Fruit fly (Drosophila melanogaster) whole organism, embryonic: ENCODE data around the gene Acyp.
A peak's percentile ranks its signal among the peaks of the same experiment; 100 is the strongest.

ENCODE experiments used
- Adf1 ChIP-seq: fragments of 200-800 bp; sonication (Bioruptor generic); IDR thresholded peaks from 2 replicates; pipeline ENCODE4 v1.3.6; 2022; ENCODE audit warnings: missing biosample characterization, missing genetic modification characterization
- Bgb ChIP-seq: fragments of 200-800 bp; sonication (Bioruptor generic); IDR thresholded peaks from 2 replicates; pipeline ENCODE4 v1.3.6; 2022; ENCODE audit warnings: missing biosample characterization, missing genetic modification characterization; ENCODE audit not compliant: partially characterized antibody
- CG1024 ChIP-seq: fragments of 200-800 bp; sonication (Bioruptor generic); IDR thresholded peaks from 2 replicates; pipeline ENCODE4 v1.3.6; 2022; ENCODE audit warnings: missing biosample characterization, missing genetic modification characterization
- CG10462 ChIP-seq: fragments of 200-800 bp; sonication (Bioruptor generic); optimal IDR thresholded peaks from 2 replicates; lab custom pipeline; 2016; ENCODE audit warnings: missing biosample characterization, missing genetic modification characterization
- CG11398 ChIP-seq: fragments of 200-800 bp; sonication (Bioruptor generic); optimal IDR thresholded peaks from 2 replicates; lab custom pipeline; 2016; ENCODE audit warnings: missing biosample characterization, missing genetic modification characterization
- CG11456 ChIP-seq: fragments of 200-800 bp; sonication (Bioruptor generic); IDR thresholded peaks from 3 replicates; pipeline ENCODE4 v1.3.6; 2022; ENCODE audit warnings: missing biosample characterization, missing genetic modification characterization
- CG15601 ChIP-seq: fragments of 200-800 bp; sonication (Bioruptor generic); optimal IDR thresholded peaks from 3 replicates; lab custom pipeline; 2019; ENCODE audit warnings: missing biosample characterization, mild to moderate bottlenecking, missing genetic modification characterization, moderate library complexity
- CG17361 ChIP-seq: fragments of 200-800 bp; sonication (Bioruptor generic); IDR thresholded peaks from 3 replicates; pipeline ENCODE4 v1.3.6; 2022; ENCODE audit warnings: missing biosample characterization, missing genetic modification characterization
- CG2712 ChIP-seq: fragments of 200-800 bp; optimal IDR thresholded peaks from 3 replicates; lab custom pipeline; 2019; ENCODE audit warnings: missing biosample characterization, mild to moderate bottlenecking, missing genetic modification characterization, moderate library complexity
- CG3065 ChIP-seq: fragments of 200-800 bp; sonication (Bioruptor generic); optimal IDR thresholded peaks from 2 replicates; lab custom pipeline; 2016; ENCODE audit warnings: missing biosample characterization, missing genetic modification characterization
- CG34224 ChIP-seq: fragments of 200-800 bp; sonication (Bioruptor generic); IDR thresholded peaks from 3 replicates; pipeline ENCODE4 v1.3.6; 2022; ENCODE audit warnings: missing biosample characterization, missing genetic modification characterization; ENCODE audit not compliant: partially characterized antibody
- CG4424 ChIP-seq: fragments of 200-800 bp; sonication (Bioruptor generic); optimal IDR thresholded peaks from 3 replicates; lab custom pipeline; 2016; ENCODE audit warnings: missing biosample characterization, missing genetic modification characterization
- CG4730 ChIP-seq: fragments of 200-800 bp; sonication (Bioruptor generic); IDR thresholded peaks from 2 replicates; pipeline ENCODE4 v1.3.6; 2022; ENCODE audit warnings: missing biosample characterization, missing genetic modification characterization
- CG5180 ChIP-seq: fragments of 200-800 bp; sonication (Bioruptor generic); optimal IDR thresholded peaks from 3 replicates; lab custom pipeline; 2017; ENCODE audit warnings: missing biosample characterization, missing genetic modification characterization, mild to moderate bottlenecking, moderate library complexity, missing genetic modification reagents
- CG6175 ChIP-seq: fragments of 200-800 bp; sonication (Bioruptor generic); IDR thresholded peaks from 3 replicates; pipeline ENCODE4 v1.3.6; 2022; ENCODE audit warnings: missing biosample characterization, missing genetic modification characterization
- CG6254 ChIP-seq: fragments of 200-800 bp; sonication (Bioruptor generic); optimal IDR thresholded peaks from 3 replicates; lab custom pipeline; 2017; ENCODE audit warnings: mild to moderate bottlenecking, missing biosample characterization, missing genetic modification reagents, missing genetic modification characterization
- CG7357 ChIP-seq: fragments of 200-800 bp; sonication (Bioruptor generic); IDR thresholded peaks from 3 replicates; pipeline ENCODE4 v1.3.6; 2022; ENCODE audit warnings: missing biosample characterization, missing genetic modification characterization
- CG8290 ChIP-seq, 3 experiments: fragments of 200-800 bp; sonication (Bioruptor generic); optimal IDR thresholded peaks; 2 replicates each; lab custom pipeline; 2016 to 2019; ENCODE audit warnings: missing biosample characterization in 3 of 3, missing genetic modification characterization in 3 of 3, mild to moderate bottlenecking in 2 of 3, moderate library complexity in 1 of 3
- CG9727 ChIP-seq: fragments of 200-800 bp; sonication (Bioruptor generic); optimal IDR thresholded peaks from 3 replicates; lab custom pipeline; 2017; ENCODE audit warnings: missing biosample characterization, mild to moderate bottlenecking, missing genetic modification characterization
- Eip74EF ChIP-seq, 2 experiments: fragments of 200-800 bp in 1 of 2; fragments of >200 bp in 1 of 2; sonication (Bioruptor generic) in 1 of 2; optimal IDR thresholded peaks; 2 replicates each; lab custom pipeline; 2017 to 2019; ENCODE audit warnings: missing biosample characterization in 2 of 2, missing genetic modification characterization in 2 of 2, mild to moderate bottlenecking in 1 of 2, moderate library complexity in 1 of 2
- Elba2 ChIP-seq: fragments of 200-800 bp; sonication (Bioruptor generic); optimal IDR thresholded peaks from 3 replicates; lab custom pipeline; 2016; ENCODE audit warnings: missing biosample characterization, missing genetic modification characterization
- Fer3 ChIP-seq: fragments of 200-800 bp; sonication (Bioruptor generic); optimal IDR thresholded peaks from 2 replicates; lab custom pipeline; 2018; ENCODE audit warnings: missing biosample characterization, mild to moderate bottlenecking, missing genetic modification characterization, moderate library complexity
- Lhr ChIP-seq: fragments of 200-800 bp; sonication (Bioruptor generic); optimal IDR thresholded peaks from 3 replicates; lab custom pipeline; 2017; ENCODE audit warnings: mild to moderate bottlenecking, missing biosample characterization, missing genetic modification reagents, missing genetic modification characterization
- MBD-R2 ChIP-seq: fragments of 200-800 bp; sonication (Bioruptor generic); IDR thresholded peaks from 2 replicates; pipeline ENCODE4 v1.3.6; 2022; ENCODE audit warnings: missing biosample characterization, missing genetic modification characterization
- NC2α ChIP-seq: fragments of 200-800 bp; sonication (Bioruptor generic); optimal IDR thresholded peaks from 2 replicates; lab custom pipeline; 2016; ENCODE audit warnings: missing biosample characterization, missing genetic modification characterization
- Nf-YA ChIP-seq: fragments of 200-800 bp; sonication (Bioruptor generic); IDR thresholded peaks from 2 replicates; pipeline ENCODE4 v1.3.6; 2022; ENCODE audit warnings: missing biosample characterization, missing genetic modification characterization
- Oli ChIP-seq: fragments of 200-800 bp; sonication (Bioruptor generic); optimal IDR thresholded peaks from 2 replicates; lab custom pipeline; 2018; ENCODE audit warnings: missing biosample characterization, mild to moderate bottlenecking, missing genetic modification characterization, moderate library complexity
- Rfx ChIP-seq: fragments of 200-800 bp; sonication (Bioruptor generic); IDR thresholded peaks from 2 replicates; pipeline ENCODE4 v1.3.6; 2022; ENCODE audit warnings: missing biosample characterization, missing genetic modification characterization
- Trl ChIP-seq, 3 experiments: fragments of >200 bp in 2 of 3; fragments of 200-800 bp in 1 of 3; sonication (Bioruptor generic) in 1 of 3; optimal IDR thresholded peaks; 2 replicates in 1 of 3; 3 replicates in 2 of 3; lab custom pipeline; 2016 to 2017; ENCODE audit warnings: missing biosample characterization in 1 of 3, missing genetic modification characterization in 1 of 3
- Vsx1 ChIP-seq: fragments of 200-800 bp; sonication (Bioruptor generic); optimal IDR thresholded peaks from 2 replicates; lab custom pipeline; 2017; ENCODE audit warnings: missing biosample characterization, mild to moderate bottlenecking, missing genetic modification characterization, missing genetic modification reagents
- ac ChIP-seq: fragments of 200-800 bp; sonication (Bioruptor generic); optimal IDR thresholded peaks from 3 replicates; lab custom pipeline; 2017; ENCODE audit warnings: missing biosample characterization, mild to moderate bottlenecking, missing genetic modification characterization
- al ChIP-seq: fragments of 200-800 bp; sonication (Bioruptor generic); IDR thresholded peaks from 2 replicates; pipeline ENCODE4 v1.3.6; 2022; ENCODE audit warnings: missing biosample characterization, missing genetic modification characterization
- amos ChIP-seq: fragments of 200-800 bp; sonication (Bioruptor generic); IDR thresholded peaks from 2 replicates; pipeline ENCODE4 v1.3.6; 2022; ENCODE audit warnings: missing biosample characterization, missing genetic modification characterization; ENCODE audit not compliant: partially characterized antibody
- ash1 ChIP-seq: fragments of 200-800 bp; sonication (Bioruptor generic); optimal IDR thresholded peaks from 2 replicates; lab custom pipeline; 2018; ENCODE audit warnings: missing biosample characterization, mild to moderate bottlenecking, missing genetic modification characterization
- ato ChIP-seq: fragments of 200-800 bp; sonication (Bioruptor generic); IDR thresholded peaks from 2 replicates; pipeline ENCODE4 v1.3.6; 2022; ENCODE audit warnings: missing biosample characterization, missing genetic modification characterization; ENCODE audit not compliant: partially characterized antibody
- da ChIP-seq: fragments of 200-800 bp; sonication (Bioruptor generic); optimal IDR thresholded peaks from 2 replicates; lab custom pipeline; 2016; ENCODE audit warnings: missing biosample characterization, missing genetic modification characterization
- dpn ChIP-seq, 2 experiments: fragments of 200-800 bp; sonication (Bioruptor generic); optimal IDR thresholded peaks; 3 replicates each; lab custom pipeline; 2016; ENCODE audit warnings: missing biosample characterization in 2 of 2, missing genetic modification characterization in 2 of 2
- emc ChIP-seq: fragments of 200-800 bp; sonication (Bioruptor generic); optimal IDR thresholded peaks from 2 replicates; lab custom pipeline; 2016; ENCODE audit warnings: missing biosample characterization, missing genetic modification characterization
- fd102C ChIP-seq: fragments of 200-800 bp; sonication (Bioruptor generic); optimal IDR thresholded peaks from 2 replicates; lab custom pipeline; 2018; ENCODE audit warnings: missing biosample characterization, mild to moderate bottlenecking, missing genetic modification characterization, moderate library complexity
- fd3F ChIP-seq: fragments of 200-800 bp; sonication (Bioruptor generic); optimal IDR thresholded peaks from 2 replicates; lab custom pipeline; 2018; ENCODE audit warnings: missing biosample characterization, mild to moderate bottlenecking, missing genetic modification characterization, moderate library complexity
- hkb ChIP-seq, 2 experiments: fragments of 200-800 bp in 1 of 2; fragments of >200 bp in 1 of 2; sonication (Bioruptor generic) in 1 of 2; IDR thresholded peaks in 1 of 2; optimal IDR thresholded peaks in 1 of 2; 2 replicates each; pipeline versions ENCODE4 v1.3.6 to Lab custom; 2017 to 2022; ENCODE audit warnings: missing biosample characterization in 1 of 2, missing genetic modification characterization in 1 of 2
- lab ChIP-seq: fragments of 200-800 bp; sonication (Bioruptor generic); optimal IDR thresholded peaks from 3 replicates; lab custom pipeline; 2017; ENCODE audit warnings: missing biosample characterization, missing genetic modification characterization, mild to moderate bottlenecking, moderate library complexity, missing genetic modification reagents
- scrt ChIP-seq: fragments of 200-800 bp; sonication (Bioruptor generic); optimal IDR thresholded peaks from 2 replicates; lab custom pipeline; 2018; ENCODE audit warnings: missing biosample characterization, mild to moderate bottlenecking, missing genetic modification characterization, moderate library complexity
- sim ChIP-seq: fragments of 200-800 bp; sonication (Bioruptor generic); IDR thresholded peaks from 2 replicates; pipeline ENCODE4 v1.3.6; 2022; ENCODE audit warnings: missing biosample characterization, missing genetic modification characterization
- sqz ChIP-seq: fragments of 200-800 bp; sonication (Bioruptor generic); optimal IDR thresholded peaks from 3 replicates; lab custom pipeline; 2018; ENCODE audit warnings: missing biosample characterization, mild to moderate bottlenecking, missing genetic modification characterization
- sug ChIP-seq: fragments of 200-800 bp; optimal IDR thresholded peaks from 2 replicates; lab custom pipeline; 2019; ENCODE audit warnings: missing biosample characterization, mild to moderate bottlenecking, missing genetic modification characterization, moderate library complexity
- twi ChIP-seq: fragments of 200-800 bp; optimal IDR thresholded peaks from 2 replicates; lab custom pipeline; 2019; ENCODE audit warnings: missing biosample characterization, mild to moderate bottlenecking, missing genetic modification characterization, moderate library complexity
- zfh2 ChIP-seq: fragments of 200-800 bp; sonication (Bioruptor generic); optimal IDR thresholded peaks from 2 replicates; lab custom pipeline; 2016; ENCODE audit warnings: missing biosample characterization, missing genetic modification characterization

Acyp gene

DNA sequence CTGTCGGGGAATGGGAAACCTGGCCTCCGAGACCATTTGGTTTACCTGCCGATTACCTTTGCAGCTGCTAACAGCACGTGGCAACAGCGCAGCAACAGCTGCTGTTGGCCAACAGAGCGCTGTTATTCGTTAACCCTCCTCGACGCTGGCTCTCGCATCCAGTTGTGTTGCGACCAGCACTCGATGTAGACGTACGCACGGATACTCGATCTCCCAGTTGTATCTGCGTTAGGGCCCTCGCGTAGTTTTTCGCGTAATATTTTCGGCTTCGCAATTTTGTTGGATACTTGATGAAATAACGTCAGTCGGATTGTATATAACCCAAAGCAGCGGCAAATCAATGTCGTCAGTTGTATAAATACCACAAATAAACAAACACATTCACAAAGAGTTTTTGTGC is 33.1 kb upstream of the Acyp start:
- TF ChIP-seq Bgb (GFP tag; lab: Robert Waterston, UW) (peak; percentile 77; the same call in 1 of the 2 replicates), CG7357 (GFP tag; lab: Robert Waterston, UW) (0 out of 3 replicates have a peak, but pooled peaks have one; percentile 12), hkb (optimal IDR thresholded peaks at IDR 0.05; lab: Kevin White, UChicago) (no peak), hkb (GFP tag; IDR thresholded peaks at IDR 0.05; lab: Robert Waterston, UW) (0 out of 2 replicates have a peak, but pooled peaks have one; percentile 39), CG10462 (GFP tag; lab: Kevin White, UChicago) (no peak), Elba2 (no peak), dpn (GFP tag; optimal IDR thresholded peaks at IDR 0.05; lab: Kevin White, UChicago) (peak in 1 of 2 experiments; percentile 10), ac (peak; percentile 62), Fer3 (tag; lab: Kevin White, UChicago) (peak; percentile 15), CG17361 (GFP tag; lab: Robert Waterston, UW) (no peak; the same call in 2 of the 3 replicates), fd3F (no peak), Oli (no peak), ato (GFP tag; lab: Robert Waterston, UW) (peak; percentile 75), sim (GFP tag; lab: Robert Waterston, UW) (no peak), CG6175 (0 out of 3 replicates have a peak, but pooled peaks have one; percentile 51), Eip74EF (GFP tag; optimal IDR thresholded peaks at IDR 0.05; lab: Kevin White, UChicago) (no peak), Vsx1 (GFP tag; lab: Kevin White, UChicago) (no peak), CG2712 (tag; lab: Kevin White, UChicago) (peak; percentile 27), Adf1 (GFP tag; lab: Robert Waterston, UW) (peak; percentile 37; the same call in 1 of the 2 replicates), CG4730 (GFP tag; lab: Robert Waterston, UW) (no peak), Nf-YA (GFP tag; lab: Robert Waterston, UW) (peak; percentile 38; the same call in 1 of the 2 replicates), scrt (GFP tag; lab: Kevin White, UChicago) (peak; percentile 55), emc (GFP tag; lab: Kevin White, UChicago) (no peak), fd102C (GFP tag; lab: Kevin White, UChicago) (no peak), CG4424 (GFP tag; lab: Kevin White, UChicago) (peak; percentile 22), CG1024 (GFP tag; lab: Robert Waterston, UW) (no peak), CG5180 (peak; percentile 40), da (GFP tag; lab: Kevin White, UChicago) (no peak), CG9727 (GFP tag; lab: Kevin White, UChicago) (no peak), lab (peak; percentile 61), zfh2 (GFP tag; lab: Kevin White, UChicago) (peak; percentile 29), amos (peak; percentile 66; the same call in 1 of the 2 replicates), CG8290 (GFP tag; optimal IDR thresholded peaks at IDR 0.05; lab: Kevin White, UChicago) (no peak), CG8290 (tag; optimal IDR thresholded peaks at IDR 0.05; lab: Kevin White, UChicago) (peak in 1 of 2 experiments; percentile 74), al (GFP tag; lab: Robert Waterston, UW) (no peak), CG34224 (GFP tag; lab: Robert Waterston, UW) (peak; percentile 19; the same call in 1 of the 3 replicates), Trl (optimal IDR thresholded peaks at IDR 0.05; lab: Kevin White, UChicago) (peak in 1 of 2 experiments; percentile 23), Trl (GFP tag; optimal IDR thresholded peaks at IDR 0.05; lab: Kevin White, UChicago) (peak; percentile 34), MBD-R2 (peak; percentile 13; the same call in 1 of the 2 replicates), NC2α (GFP tag; lab: Kevin White, UChicago) (no peak), Lhr (GFP tag; lab: Kevin White, UChicago) (no peak), twi (tag; lab: Kevin White, UChicago) (no peak), sqz (GFP tag; lab: Kevin White, UChicago) (no peak), sug (tag; lab: Kevin White, UChicago) (peak; percentile 55), ash1 (peak; percentile 58), CG6254 (GFP tag; lab: Kevin White, UChicago) (no peak), CG15601 (tag; lab: Kevin White, UChicago) (no peak), CG11456 (no peak), CG3065 (GFP tag; lab: Kevin White, UChicago) (no peak), CG11398 (GFP tag; lab: Kevin White, UChicago) (peak; percentile 19), Rfx (GFP tag; lab: Robert Waterston, UW) (peak; percentile 57; the same call in 1 of the 2 replicates)
